Worm (Caenorhabditis elegans) whole organism, late embryonic: Measurements from ENCODE around the gene pix-1.
A peak's percentile ranks its signal among the peaks of the same experiment; 100 is the strongest.

Experiments
- F13H6.1 ChIP-seq: sonication (generic microtip); optimal IDR thresholded peaks from 2 replicates; lab custom pipeline; 2016; ENCODE audit warnings: missing genetic modification characterization, missing compliant biosample characterization
- K02D7.2 ChIP-seq: sonication (generic microtip); optimal IDR thresholded peaks from 2 replicates; lab custom pipeline; 2017; ENCODE audit warnings: mild to moderate bottlenecking, missing genetic modification characterization, missing compliant biosample characterization
- K09A11.1 ChIP-seq: sonication (generic microtip); optimal IDR thresholded peaks from 2 replicates; lab custom pipeline; 2017; ENCODE audit warnings: antibody characterized with exemption, mild to moderate bottlenecking, missing genetic modification characterization, missing compliant biosample characterization; ENCODE audit not compliant: insufficient read depth
- ceh-18 ChIP-seq: sonication (generic microtip); optimal IDR thresholded peaks from 2 replicates; lab custom pipeline; 2016; ENCODE audit warnings: missing genetic modification characterization, missing compliant biosample characterization
- ceh-2 ChIP-seq: sonication (generic microtip); optimal IDR thresholded peaks from 2 replicates; lab custom pipeline; 2016; ENCODE audit warnings: missing genotype, missing genetic modification characterization, missing compliant biosample characterization
- ceh-22 ChIP-seq: sonication (generic microtip); optimal IDR thresholded peaks from 2 replicates; lab custom pipeline; 2017; ENCODE audit warnings: missing biosample characterization, missing genetic modification characterization
- ceh-30 ChIP-seq: fragments of 150-350 bp; optimal IDR thresholded peaks from 2 replicates; lab custom pipeline; 2014; ENCODE audit warnings: missing biosample characterization, missing genetic modification characterization
- ceh-31 ChIP-seq: sonication (generic microtip); optimal IDR thresholded peaks from 2 replicates; lab custom pipeline; 2016; ENCODE audit warnings: missing genetic modification characterization, missing compliant biosample characterization
- ceh-34 ChIP-seq: sonication (generic microtip); optimal IDR thresholded peaks from 2 replicates; lab custom pipeline; 2016; ENCODE audit warnings: mild to moderate bottlenecking, missing genetic modification characterization, missing compliant biosample characterization
- ceh-45 ChIP-seq: fragments of 200-800 bp; sonication (Bioruptor generic); IDR thresholded peaks from 2 replicates; pipeline ENCODE4 v1.3.6; 2022; ENCODE audit warnings: missing genetic modification reagents, missing genetic modification characterization, missing compliant biosample characterization
- ceh-48 ChIP-seq: sonication (generic microtip); optimal IDR thresholded peaks from 2 replicates; lab custom pipeline; 2016; ENCODE audit warnings: missing genetic modification characterization, inconsistent platforms, missing compliant biosample characterization
- dve-1 ChIP-seq: sonication (generic microtip); optimal IDR thresholded peaks from 2 replicates; lab custom pipeline; 2017; ENCODE audit warnings: antibody characterized with exemption, mild to moderate bottlenecking, missing genetic modification characterization, missing compliant biosample characterization
- elt-4 ChIP-seq: sonication (generic microtip); optimal IDR thresholded peaks from 2 replicates; lab custom pipeline; 2016; ENCODE audit warnings: missing genetic modification characterization, missing compliant biosample characterization
- ets-4 ChIP-seq: sonication (generic microtip); optimal IDR thresholded peaks from 2 replicates; lab custom pipeline; 2016; ENCODE audit warnings: missing genetic modification characterization, missing compliant biosample characterization
- fkh-6 ChIP-seq: sonication (generic microtip); optimal IDR thresholded peaks from 2 replicates; lab custom pipeline; 2016; ENCODE audit warnings: missing genetic modification characterization, missing compliant biosample characterization
- hlh-13 ChIP-seq: fragments of 200-800 bp; sonication (Bioruptor generic); optimal IDR thresholded peaks from 2 replicates; lab custom pipeline; 2018; ENCODE audit warnings: mild to moderate bottlenecking, missing genetic modification characterization, missing compliant biosample characterization
- hlh-15 ChIP-seq: sonication (generic microtip); optimal IDR thresholded peaks from 2 replicates; lab custom pipeline; 2016; ENCODE audit warnings: missing genetic modification characterization, missing compliant biosample characterization
- hlh-30 ChIP-seq: sonication (generic microtip); optimal IDR thresholded peaks from 2 replicates; lab custom pipeline; 2017; ENCODE audit warnings: antibody characterized with exemption, missing genetic modification characterization, missing compliant biosample characterization; ENCODE audit not compliant: insufficient read depth
- hlh-6 ChIP-seq: sonication (generic microtip); optimal IDR thresholded peaks from 2 replicates; lab custom pipeline; 2016; ENCODE audit warnings: missing genotype, missing genetic modification characterization, missing compliant biosample characterization
- hlh-8 ChIP-seq: sonication (generic microtip); optimal IDR thresholded peaks from 2 replicates; lab custom pipeline; 2016; ENCODE audit warnings: missing genotype, missing genetic modification characterization, missing compliant biosample characterization
- lim-6 ChIP-seq: sonication (generic microtip); optimal IDR thresholded peaks from 2 replicates; lab custom pipeline; 2016; ENCODE audit warnings: missing genetic modification characterization, missing compliant biosample characterization
- lin-11 ChIP-seq: fragments of 200-800 bp; sonication (Bioruptor generic); optimal IDR thresholded peaks from 2 replicates; lab custom pipeline; 2018; ENCODE audit warnings: mild to moderate bottlenecking, missing genetic modification characterization, missing compliant biosample characterization
- madf-2 ChIP-seq: sonication (generic microtip); optimal IDR thresholded peaks from 2 replicates; lab custom pipeline; 2017; ENCODE audit warnings: missing genetic modification characterization, missing compliant biosample characterization
- mec-3 ChIP-seq: sonication (generic microtip); optimal IDR thresholded peaks from 2 replicates; lab custom pipeline; 2016; ENCODE audit warnings: borderline replicate concordance, missing genetic modification characterization, missing compliant biosample characterization
- nfya-1 ChIP-seq: sonication (generic microtip); optimal IDR thresholded peaks from 2 replicates; lab custom pipeline; 2017; ENCODE audit warnings: missing genetic modification characterization, mild to moderate bottlenecking, missing compliant biosample characterization, antibody characterized with exemption, moderate library complexity
- nhr-232 ChIP-seq: sonication (generic microtip); optimal IDR thresholded peaks from 2 replicates; lab custom pipeline; 2016; ENCODE audit warnings: missing genetic modification characterization, missing compliant biosample characterization
- npax-4 ChIP-seq: sonication (generic microtip); optimal IDR thresholded peaks from 2 replicates; lab custom pipeline; 2016; ENCODE audit warnings: missing genetic modification characterization, missing compliant biosample characterization
- odd-2 ChIP-seq: sonication (generic microtip); optimal IDR thresholded peaks from 2 replicates; lab custom pipeline; 2017; ENCODE audit warnings: antibody characterized with exemption, mild to moderate bottlenecking, missing genetic modification characterization, missing compliant biosample characterization
- pag-3 ChIP-seq: sonication (generic microtip); optimal IDR thresholded peaks from 2 replicates; lab custom pipeline; 2016; ENCODE audit warnings: missing compliant biosample characterization, missing genetic modification characterization, borderline replicate concordance
- pat-9 ChIP-seq: fragments of 200-800 bp; sonication (Bioruptor generic); optimal IDR thresholded peaks from 2 replicates; lab custom pipeline; 2018; ENCODE audit warnings: mild to moderate bottlenecking, missing genetic modification characterization, moderate library complexity, missing compliant biosample characterization
- pros-1 ChIP-seq: fragments of 150-350 bp; optimal IDR thresholded peaks from 2 replicates; lab custom pipeline; 2014; ENCODE audit warnings: missing biosample characterization, missing genetic modification reagents, missing genetic modification characterization
- rnt-1 ChIP-seq: sonication (generic microtip); optimal IDR thresholded peaks from 2 replicates; lab custom pipeline; 2016; ENCODE audit warnings: missing genetic modification characterization, missing compliant biosample characterization
- sdc-2 ChIP-seq: sonication (generic microtip); optimal IDR thresholded peaks from 2 replicates; lab custom pipeline; 2016; ENCODE audit warnings: missing genotype, missing genetic modification characterization, missing compliant biosample characterization
- sox-2 ChIP-seq: fragments of 200-800 bp; sonication (Bioruptor generic); IDR thresholded peaks from 2 replicates; pipeline ENCODE4 v1.3.6; 2022; ENCODE audit warnings: missing genetic modification reagents, missing genetic modification characterization, missing compliant biosample characterization
- sox-4 ChIP-seq: sonication (generic microtip); optimal IDR thresholded peaks from 2 replicates; lab custom pipeline; 2017; ENCODE audit warnings: mild to moderate bottlenecking, missing genetic modification characterization, inconsistent platforms, missing compliant biosample characterization
- syd-9 ChIP-seq: sonication (generic microtip); optimal IDR thresholded peaks from 2 replicates; lab custom pipeline; 2016; ENCODE audit warnings: mild to moderate bottlenecking, missing genetic modification characterization, moderate library complexity, missing compliant biosample characterization
- tbx-2 ChIP-seq: sonication (generic microtip); optimal IDR thresholded peaks from 2 replicates; lab custom pipeline; 2016; ENCODE audit warnings: missing genetic modification characterization, missing compliant biosample characterization
- tbx-7 ChIP-seq: sonication (generic microtip); optimal IDR thresholded peaks from 2 replicates; lab custom pipeline; 2016; ENCODE audit warnings: missing genotype, missing genetic modification characterization, missing compliant biosample characterization
- unc-42 ChIP-seq: sonication (generic microtip); optimal IDR thresholded peaks from 2 replicates; lab custom pipeline; 2016; ENCODE audit warnings: missing genotype, missing genetic modification characterization, missing compliant biosample characterization
- unc-55 ChIP-seq: sonication (generic microtip); optimal IDR thresholded peaks from 2 replicates; lab custom pipeline; 2017; ENCODE audit warnings: missing biosample characterization, missing genetic modification reagents, missing genetic modification characterization
- unc-86 ChIP-seq: sonication (generic microtip); optimal IDR thresholded peaks from 2 replicates; lab custom pipeline; 2016; ENCODE audit warnings: missing genetic modification characterization, missing compliant biosample characterization
- ztf-16 ChIP-seq: sonication (generic microtip); optimal IDR thresholded peaks from 2 replicates; lab custom pipeline; 2017; ENCODE audit warnings: missing genetic modification characterization, missing compliant biosample characterization

The pix-1 gene

ce11 chrX:13726874-13727343 is at the start of gene pix-1:
Gene pix-1, plus strand, starts transcription at chrX:13727293.
- peak; percentile 76 for TF ChIP-seq hlh-8 (tag; lab: Kevin White, UChicago)
- TF ChIP-seq nhr-232 (tag; lab: Kevin White, UChicago) = no peak
- no peak for TF ChIP-seq unc-86 (tag; lab: Kevin White, UChicago)
- no peak for TF ChIP-seq fkh-6 (tag; lab: Kevin White, UChicago)
- no peak for TF ChIP-seq ceh-22
- peak; percentile 32 for TF ChIP-seq ceh-31
- TF ChIP-seq mec-3 (tag; lab: Kevin White, UChicago) = no peak
- no peak for TF ChIP-seq K02D7.2 (tag; lab: Kevin White, UChicago)
- peak; percentile 14 for TF ChIP-seq ceh-48 (tag; lab: Kevin White, UChicago)
- no peak for TF ChIP-seq ztf-16 (tag; lab: Kevin White, UChicago)
- no peak for TF ChIP-seq hlh-15 (tag; lab: Kevin White, UChicago)
- no peak for TF ChIP-seq sox-2 (GFP tag; lab: Robert Waterston, UW)
- TF ChIP-seq madf-2 (tag; lab: Kevin White, UChicago) = no peak
- no peak for TF ChIP-seq dve-1 (tag; lab: Kevin White, UChicago)
- TF ChIP-seq sox-4 = no peak
- no peak for TF ChIP-seq hlh-13 (GFP tag; lab: Kevin White, UChicago)
- no peak for TF ChIP-seq ceh-30 (tag; lab: Kevin White, UChicago)
- no peak for TF ChIP-seq ceh-2 (tag; lab: Kevin White, UChicago)
- peak; percentile 66 for TF ChIP-seq sdc-2
- no peak for TF ChIP-seq syd-9 (tag; lab: Kevin White, UChicago)
- TF ChIP-seq ceh-34 (tag; lab: Kevin White, UChicago) = peak; percentile 0
- TF ChIP-seq rnt-1 (tag; lab: Kevin White, UChicago) = no peak
- TF ChIP-seq nfya-1 (tag; lab: Kevin White, UChicago) = peak; percentile 46
- no peak for TF ChIP-seq pros-1
- no peak for TF ChIP-seq tbx-7 (tag; lab: Kevin White, UChicago)
- TF ChIP-seq ceh-18 (tag; lab: Kevin White, UChicago) = peak; percentile 10
- TF ChIP-seq K09A11.1 (tag; lab: Kevin White, UChicago) = no peak
- TF ChIP-seq lim-6 (tag; lab: Kevin White, UChicago) = no peak
- peak; percentile 9 for TF ChIP-seq tbx-2 (tag; lab: Kevin White, UChicago)
- no peak for TF ChIP-seq ets-4 (tag; lab: Kevin White, UChicago)
- no peak for TF ChIP-seq lin-11 (tag; lab: Kevin White, UChicago)

- TF ChIP-seq pat-9 (no peak), F13H6.1 (tag; lab: Kevin White, UChicago) (no peak), ceh-30 (tag; lab: Kevin White, UChicago) (no peak), unc-55 (GFP tag; lab: Kevin White, UChicago) (no peak), unc-42 (tag; lab: Kevin White, UChicago) (no peak), hlh-6 (tag; lab: Kevin White, UChicago) (no peak), hlh-15 (tag; lab: Kevin White, UChicago) (no peak), ceh-18 (tag; lab: Kevin White, UChicago) (no peak), hlh-30 (tag; lab: Kevin White, UChicago) (no peak), pag-3 (no peak), rnt-1 (tag; lab: Kevin White, UChicago) (no peak), odd-2 (tag; lab: Kevin White, UChicago) (no peak), ceh-45 (GFP tag; lab: Robert Waterston, UW) (no peak), elt-4 (tag; lab: Kevin White, UChicago) (no peak), lim-6 (tag; lab: Kevin White, UChicago) (no peak), npax-4 (tag; lab: Kevin White, UChicago) (no peak)
- TF ChIP-seq, all 69 proteins: peak for 0
These were observed 41.4 kb upstream of the pix-1 start for ce11 chrX:13685725-13686124.
